Worm (Caenorhabditis elegans) whole organism, late embryonic: ENCODE results near the gene C05C8.8.

ENCODE experiments used
- C08G9.2 ChIP-seq: sonication (generic microtip); optimal IDR thresholded peaks from 2 replicates; lab custom pipeline; 2016; ENCODE audit warnings: mild to moderate bottlenecking, missing genetic modification characterization, moderate library complexity, missing compliant biosample characterization
- C38D4.7 ChIP-seq: fragments of 200-800 bp; sonication (Bioruptor generic); optimal IDR thresholded peaks from 2 replicates; lab custom pipeline; 2018; ENCODE audit warnings: mild to moderate bottlenecking, missing genetic modification characterization, moderate library complexity, missing compliant biosample characterization
- K02D7.2 ChIP-seq: sonication (generic microtip); optimal IDR thresholded peaks from 2 replicates; lab custom pipeline; 2017; ENCODE audit warnings: mild to moderate bottlenecking, missing genetic modification characterization, missing compliant biosample characterization
- K09A11.1 ChIP-seq: sonication (generic microtip); optimal IDR thresholded peaks from 2 replicates; lab custom pipeline; 2017; ENCODE audit warnings: antibody characterized with exemption, mild to moderate bottlenecking, missing genetic modification characterization, missing compliant biosample characterization; ENCODE audit not compliant: insufficient read depth
- Y22D7AL.16 ChIP-seq: sonication (generic microtip); optimal IDR thresholded peaks from 2 replicates; lab custom pipeline; 2016; ENCODE audit warnings: missing genetic modification characterization, missing compliant biosample characterization
- ahr-1 ChIP-seq: sonication (generic microtip); optimal IDR thresholded peaks from 2 replicates; lab custom pipeline; 2016; ENCODE audit warnings: missing genetic modification characterization, missing compliant biosample characterization
- ama-1 ChIP-seq: fragments of 150-350 bp; optimal IDR thresholded peaks from 2 replicates; lab custom pipeline; 2014
- ceh-18 ChIP-seq: sonication (generic microtip); optimal IDR thresholded peaks from 2 replicates; lab custom pipeline; 2016; ENCODE audit warnings: missing genetic modification characterization, missing compliant biosample characterization
- ceh-2 ChIP-seq: sonication (generic microtip); optimal IDR thresholded peaks from 2 replicates; lab custom pipeline; 2016; ENCODE audit warnings: missing genotype, missing genetic modification characterization, missing compliant biosample characterization
- ceh-24 ChIP-seq: sonication (generic microtip); optimal IDR thresholded peaks from 2 replicates; lab custom pipeline; 2016; ENCODE audit warnings: mild to moderate bottlenecking, missing genetic modification characterization, missing compliant biosample characterization
- ceh-30 ChIP-seq: fragments of 150-350 bp; optimal IDR thresholded peaks from 2 replicates; lab custom pipeline; 2014; ENCODE audit warnings: missing biosample characterization, missing genetic modification characterization
- ceh-34 ChIP-seq: sonication (generic microtip); optimal IDR thresholded peaks from 2 replicates; lab custom pipeline; 2016; ENCODE audit warnings: mild to moderate bottlenecking, missing genetic modification characterization, missing compliant biosample characterization
- ceh-45 ChIP-seq: fragments of 200-800 bp; sonication (Bioruptor generic); IDR thresholded peaks from 2 replicates; pipeline ENCODE4 v1.3.6; 2022; ENCODE audit warnings: missing genetic modification reagents, missing genetic modification characterization, missing compliant biosample characterization
- ceh-48 ChIP-seq: sonication (generic microtip); optimal IDR thresholded peaks from 2 replicates; lab custom pipeline; 2016; ENCODE audit warnings: missing genetic modification characterization, inconsistent platforms, missing compliant biosample characterization
- ceh-6 ChIP-seq: fragments of 200-800 bp; sonication (Bioruptor generic); optimal IDR thresholded peaks from 2 replicates; lab custom pipeline; 2018; ENCODE audit warnings: mild to moderate bottlenecking, missing genetic modification characterization, missing compliant biosample characterization
- ceh-9 ChIP-seq: sonication (generic microtip); optimal IDR thresholded peaks from 2 replicates; lab custom pipeline; 2016; ENCODE audit warnings: mild to moderate bottlenecking, missing genetic modification characterization, inconsistent platforms, missing compliant biosample characterization
- che-1 ChIP-seq: sonication (generic microtip); optimal IDR thresholded peaks from 2 replicates; lab custom pipeline; 2016; ENCODE audit warnings: mild to moderate bottlenecking, missing genetic modification characterization, missing compliant biosample characterization
- ets-4 ChIP-seq: sonication (generic microtip); optimal IDR thresholded peaks from 2 replicates; lab custom pipeline; 2016; ENCODE audit warnings: missing genetic modification characterization, missing compliant biosample characterization
- eyg-1 ChIP-seq: sonication (generic microtip); optimal IDR thresholded peaks from 2 replicates; lab custom pipeline; 2016; ENCODE audit warnings: missing genotype, missing genetic modification characterization, missing compliant biosample characterization
- fax-1 ChIP-seq: sonication (generic microtip); optimal IDR thresholded peaks from 2 replicates; lab custom pipeline; 2016; ENCODE audit warnings: missing genotype, missing genetic modification characterization, missing compliant biosample characterization
- fkh-10 ChIP-seq: fragments of 150-350 bp; optimal IDR thresholded peaks from 2 replicates; lab custom pipeline; 2014; ENCODE audit warnings: missing biosample characterization, missing genetic modification reagents, missing genetic modification characterization
- fkh-6 ChIP-seq: sonication (generic microtip); optimal IDR thresholded peaks from 2 replicates; lab custom pipeline; 2016; ENCODE audit warnings: missing genetic modification characterization, missing compliant biosample characterization
- gmeb-2 ChIP-seq: sonication (generic microtip); optimal IDR thresholded peaks from 2 replicates; lab custom pipeline; 2016; ENCODE audit warnings: missing genetic modification characterization, inconsistent platforms, missing compliant biosample characterization
- hlh-15 ChIP-seq: sonication (generic microtip); optimal IDR thresholded peaks from 2 replicates; lab custom pipeline; 2016; ENCODE audit warnings: missing genetic modification characterization, missing compliant biosample characterization
- lin-11 ChIP-seq: fragments of 200-800 bp; sonication (Bioruptor generic); optimal IDR thresholded peaks from 2 replicates; lab custom pipeline; 2018; ENCODE audit warnings: mild to moderate bottlenecking, missing genetic modification characterization, missing compliant biosample characterization
- madf-2 ChIP-seq: sonication (generic microtip); optimal IDR thresholded peaks from 2 replicates; lab custom pipeline; 2017; ENCODE audit warnings: missing genetic modification characterization, missing compliant biosample characterization
- mec-3 ChIP-seq: sonication (generic microtip); optimal IDR thresholded peaks from 2 replicates; lab custom pipeline; 2016; ENCODE audit warnings: borderline replicate concordance, missing genetic modification characterization, missing compliant biosample characterization
- nfya-1 ChIP-seq: sonication (generic microtip); optimal IDR thresholded peaks from 2 replicates; lab custom pipeline; 2017; ENCODE audit warnings: missing genetic modification characterization, mild to moderate bottlenecking, missing compliant biosample characterization, antibody characterized with exemption, moderate library complexity
- nhr-11 ChIP-seq: fragments of 150-350 bp; optimal IDR thresholded peaks from 2 replicates; lab custom pipeline; 2014; ENCODE audit warnings: missing biosample characterization, missing genetic modification characterization
- nhr-232 ChIP-seq: sonication (generic microtip); optimal IDR thresholded peaks from 2 replicates; lab custom pipeline; 2016; ENCODE audit warnings: missing genetic modification characterization, missing compliant biosample characterization
- npax-4 ChIP-seq: sonication (generic microtip); optimal IDR thresholded peaks from 2 replicates; lab custom pipeline; 2016; ENCODE audit warnings: missing genetic modification characterization, missing compliant biosample characterization
- pat-9 ChIP-seq: fragments of 200-800 bp; sonication (Bioruptor generic); optimal IDR thresholded peaks from 2 replicates; lab custom pipeline; 2018; ENCODE audit warnings: mild to moderate bottlenecking, missing genetic modification characterization, moderate library complexity, missing compliant biosample characterization
- pha-4 ChIP-seq: fragments of 150-350 bp; optimal IDR thresholded peaks from 2 replicates; lab custom pipeline; 2018; ENCODE audit warnings: missing biosample characterization, missing genetic modification reagents, missing genetic modification characterization
- pros-1 ChIP-seq: fragments of 150-350 bp; optimal IDR thresholded peaks from 2 replicates; lab custom pipeline; 2014; ENCODE audit warnings: missing biosample characterization, missing genetic modification reagents, missing genetic modification characterization
- ref-2 ChIP-seq: sonication (generic microtip); optimal IDR thresholded peaks from 2 replicates; lab custom pipeline; 2016; ENCODE audit warnings: missing genetic modification characterization, missing compliant biosample characterization
- rnt-1 ChIP-seq: sonication (generic microtip); optimal IDR thresholded peaks from 2 replicates; lab custom pipeline; 2016; ENCODE audit warnings: missing genetic modification characterization, missing compliant biosample characterization
- syd-9 ChIP-seq: sonication (generic microtip); optimal IDR thresholded peaks from 2 replicates; lab custom pipeline; 2016; ENCODE audit warnings: mild to moderate bottlenecking, missing genetic modification characterization, moderate library complexity, missing compliant biosample characterization
- tbx-2 ChIP-seq: sonication (generic microtip); optimal IDR thresholded peaks from 2 replicates; lab custom pipeline; 2016; ENCODE audit warnings: missing genetic modification characterization, missing compliant biosample characterization
- tbx-7 ChIP-seq: sonication (generic microtip); optimal IDR thresholded peaks from 2 replicates; lab custom pipeline; 2016; ENCODE audit warnings: missing genotype, missing genetic modification characterization, missing compliant biosample characterization
- ttx-3 ChIP-seq: sonication (generic microtip); optimal IDR thresholded peaks from 2 replicates; lab custom pipeline; 2016; ENCODE audit warnings: missing genetic modification reagents, missing genetic modification characterization, missing compliant biosample characterization
- unc-3 ChIP-seq, 2 experiments: fragments of 200-800 bp in 1 of 2; sonication (Bioruptor generic) in 1 of 2; sonication (generic microtip) in 1 of 2; conservative IDR thresholded peaks in 1 of 2; optimal IDR thresholded peaks in 1 of 2; 2 replicates each; pipeline versions ENCODE4 v1.3.6 to Lab custom; 2016 to 2022; ENCODE audit warnings: missing compliant biosample characterization in 2 of 2, missing genetic modification characterization in 2 of 2, missing genetic modification reagents in 1 of 2
- unc-42 ChIP-seq: sonication (generic microtip); optimal IDR thresholded peaks from 2 replicates; lab custom pipeline; 2016; ENCODE audit warnings: missing genotype, missing genetic modification characterization, missing compliant biosample characterization
- unc-55 ChIP-seq: sonication (generic microtip); optimal IDR thresholded peaks from 2 replicates; lab custom pipeline; 2017; ENCODE audit warnings: missing biosample characterization, missing genetic modification reagents, missing genetic modification characterization
- unc-86 ChIP-seq: sonication (generic microtip); optimal IDR thresholded peaks from 2 replicates; lab custom pipeline; 2016; ENCODE audit warnings: missing genetic modification characterization, missing compliant biosample characterization
- ztf-16 ChIP-seq: sonication (generic microtip); optimal IDR thresholded peaks from 2 replicates; lab custom pipeline; 2017; ENCODE audit warnings: missing genetic modification characterization, missing compliant biosample characterization

The C05C8.8 gene

ce11 chrV:7237094-7237132 lies 18.1 kb downstream of the C05C8.8 start, which contains the start of gene hpo-9:
Gene hpo-9, minus strand, starts transcription at chrV:7237130.
- TF ChIP-seq ceh-9 (no peak), ceh-48 (tag; lab: Kevin White, UChicago) (no peak), npax-4 (no peak), nhr-232 (tag; lab: Kevin White, UChicago) (no peak), pha-4 (tag; lab: Kevin White, UChicago) (no peak), K02D7.2 (tag; lab: Kevin White, UChicago) (no peak), ahr-1 (tag; lab: Kevin White, UChicago) (no peak), ceh-18 (no peak), ceh-34 (no peak), ceh-24 (tag; lab: Kevin White, UChicago) (no peak), ceh-45 (GFP tag; lab: Robert Waterston, UW) (no peak)

ce11 chrV:7236694-7237093 lies 18.3 kb downstream of the C05C8.8 start:
- no peak for TF ChIP-seq ets-4 (tag; lab: Kevin White, UChicago)

ce11 chrV:7234726-7235125 lies 20.3 kb downstream of the C05C8.8 start, which contains the start of gene C05C8.5:
Gene C05C8.5, minus strand, starts transcription at chrV:7234826.
- no peak for TF ChIP-seq Y22D7AL.16 (tag; lab: Kevin White, UChicago)
- no peak for TF ChIP-seq nfya-1
- no peak for TF ChIP-seq unc-55 (GFP tag; lab: Kevin White, UChicago)
- no peak for TF ChIP-seq unc-86

ce11 chrV:7231524-7231923 lies 23.5 kb downstream of the C05C8.8 start:
- TF ChIP-seq unc-42 (no peak), fkh-6 (tag; lab: Kevin White, UChicago) (no peak), ets-4 (tag; lab: Kevin White, UChicago) (no peak)

ce11 chrV:7230847-7231246 lies 24.1 kb downstream of the C05C8.8 start, which contains the start of the genes gei-6 and krr-1:
Gene gei-6, minus strand, starts transcription at chrV:7230848.
Gene krr-1, plus strand, starts transcription at chrV:7231190.
- TF ChIP-seq fkh-10 (GFP tag; lab: Kevin White, UChicago) = peak; percentile 25
- TF ChIP-seq tbx-2 (tag; lab: Kevin White, UChicago) = peak; percentile 89
- TF ChIP-seq nhr-232 (tag; lab: Kevin White, UChicago) = peak; percentile 60
- TF ChIP-seq eyg-1 = peak; percentile 68
- TF ChIP-seq rnt-1 (tag; lab: Kevin White, UChicago) = peak; percentile 58
- TF ChIP-seq gmeb-2 (tag; lab: Kevin White, UChicago) = peak; percentile 79
- TF ChIP-seq K09A11.1 = peak; percentile 93
- peak; percentile 61 for TF ChIP-seq ceh-2
- TF ChIP-seq fax-1 (tag; lab: Kevin White, UChicago) = peak; percentile 78
- TF ChIP-seq nfya-1 = peak; percentile 85
- TF ChIP-seq pros-1 (tag; lab: Kevin White, UChicago) = no peak
- TF ChIP-seq lin-11 (tag; lab: Kevin White, UChicago) = peak; percentile 74
- TF ChIP-seq ceh-48 (tag; lab: Kevin White, UChicago) = peak; percentile 74
- TF ChIP-seq syd-9 (tag; lab: Kevin White, UChicago) = peak; percentile 58
- peak; percentile 61 for TF ChIP-seq fkh-6 (tag; lab: Kevin White, UChicago)
- peak; percentile 81 for TF ChIP-seq che-1 (tag; lab: Kevin White, UChicago)
- TF ChIP-seq ceh-9 = peak; percentile 16
- TF ChIP-seq C38D4.7 (GFP tag; lab: Kevin White, UChicago) = peak; percentile 79
- peak; percentile 63 for TF ChIP-seq hlh-15
- peak; percentile 91 for TF ChIP-seq pat-9 (tag; lab: Kevin White, UChicago)
- TF ChIP-seq tbx-7 = peak; percentile 31
- TF ChIP-seq nhr-11 = no peak
- peak; percentile 84 for TF ChIP-seq ceh-34
- peak; percentile 86 for TF ChIP-seq unc-3 (GFP tag; conservative IDR thresholded peaks at IDR 0.05; lab: Robert Waterston, UW)
- peak; percentile 86 for TF ChIP-seq unc-3 (tag; optimal IDR thresholded peaks at IDR 0.05; lab: Kevin White, UChicago)
- TF ChIP-seq ceh-45 (GFP tag; lab: Robert Waterston, UW) = peak; percentile 55; the same call in 1 of the 2 replicates
- peak; percentile 87 for TF ChIP-seq ref-2
- no peak for TF ChIP-seq ama-1 (lab: Kevin White, UChicago)
- peak; percentile 86 for TF ChIP-seq ttx-3 (tag; lab: Kevin White, UChicago)
- peak; percentile 77 for TF ChIP-seq madf-2 (tag; lab: Kevin White, UChicago)
- TF ChIP-seq C08G9.2 (tag; lab: Kevin White, UChicago) = peak; percentile 71
- no peak for TF ChIP-seq mec-3
- TF ChIP-seq ceh-6 (GFP tag; lab: Kevin White, UChicago) = peak; percentile 65
- peak; percentile 82 for TF ChIP-seq Y22D7AL.16 (tag; lab: Kevin White, UChicago)
- peak; percentile 87 for TF ChIP-seq ztf-16 (tag; lab: Kevin White, UChicago)
- TF ChIP-seq ets-4 (tag; lab: Kevin White, UChicago) = no peak
- TF ChIP-seq ceh-30 = no peak
